Fruit fly (Drosophila melanogaster) whole organism, wandering third instar larva: ENCODE results near the gene CG12994.

Experiments
- Abd-B ChIP-seq: fragments of >200 bp; optimal IDR thresholded peaks from 2 replicates; lab custom pipeline; 2017; ENCODE audit warnings: missing biosample characterization, missing genetic modification characterization
- CG32264 ChIP-seq: fragments of 200-800 bp; sonication (Bioruptor generic); optimal IDR thresholded peaks from 2 replicates; lab custom pipeline; 2016; ENCODE audit warnings: missing biosample characterization, missing genetic modification characterization
- Dfd ChIP-seq: fragments of >200 bp; optimal IDR thresholded peaks from 2 replicates; lab custom pipeline; 2017; ENCODE audit warnings: missing biosample characterization, missing genetic modification characterization
- OdsH ChIP-seq: fragments of 200-800 bp; sonication (Bioruptor generic); optimal IDR thresholded peaks from 2 replicates; lab custom pipeline; 2016; ENCODE audit warnings: missing biosample characterization, mild to moderate bottlenecking, missing genetic modification characterization
- fru ChIP-seq: fragments of 200-800 bp; sonication (Bioruptor generic); optimal IDR thresholded peaks from 3 replicates; lab custom pipeline; 2016; ENCODE audit warnings: missing biosample characterization, mild to moderate bottlenecking, missing genetic modification characterization
- h ChIP-seq: fragments of 200-800 bp; sonication (Bioruptor generic); optimal IDR thresholded peaks from 3 replicates; lab custom pipeline; 2016; ENCODE audit warnings: missing biosample characterization, mild to moderate bottlenecking, missing genetic modification characterization
- lola ChIP-seq: fragments of >200 bp; optimal IDR thresholded peaks from 2 replicates; lab custom pipeline; 2017; ENCODE audit warnings: missing biosample characterization, missing genetic modification characterization
- pan ChIP-seq: fragments of >200 bp; optimal IDR thresholded peaks from 2 replicates; lab custom pipeline; 2017
- psq ChIP-seq: fragments of 200-800 bp; sonication (Bioruptor generic); optimal IDR thresholded peaks from 3 replicates; lab custom pipeline; 2017; ENCODE audit warnings: missing biosample characterization, mild to moderate bottlenecking, missing genetic modification characterization, moderate library complexity
- usp ChIP-seq: fragments of >200 bp; optimal IDR thresholded peaks from 2 replicates; lab custom pipeline; 2017; ENCODE audit warnings: missing biosample characterization, missing genetic modification characterization

DNA sequence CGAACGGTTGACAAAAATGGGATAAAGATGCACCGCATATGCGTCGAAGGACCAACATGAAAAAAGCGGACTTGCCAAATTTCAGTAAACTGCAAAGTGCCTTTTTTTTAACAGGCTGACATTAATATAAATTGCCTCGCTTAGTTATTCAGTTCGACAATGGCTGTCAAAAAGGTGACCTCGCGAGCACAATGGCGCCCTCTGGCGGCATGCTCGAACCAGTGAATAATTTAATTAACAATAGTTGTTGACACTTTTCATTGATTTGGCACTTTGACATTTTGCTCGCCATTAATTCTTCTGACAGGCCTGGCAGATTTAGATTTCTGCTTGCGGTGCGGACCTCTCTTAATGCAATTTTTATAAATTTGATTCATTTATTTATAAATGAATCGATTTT is 28.7 kb upstream of the CG12994 start:
- TF ChIP-seq psq (no peak), h (GFP tag; lab: Kevin White, UChicago) (no peak), Dfd (GFP tag; lab: Kevin White, UChicago) (no peak), pan (lab: Kevin White, UChicago) (no peak), CG32264 (GFP tag; lab: Kevin White, UChicago) (no peak), Abd-B (GFP tag; lab: Kevin White, UChicago) (no peak), fru (GFP tag; lab: Kevin White, UChicago) (no peak), OdsH (GFP tag; lab: Kevin White, UChicago) (no peak), lola (GFP tag; lab: Kevin White, UChicago) (no peak), usp (GFP tag; lab: Kevin White, UChicago) (no peak)
